Worm (Caenorhabditis elegans) whole organism, L4 larva: ENCODE results near the gene F13A2.10.
"Not testable (repeated sequence)": the region's sequence is repeated elsewhere in the genome, so short reads cannot be mapped to it uniquely, and the experiment has no call there.

Experiments
- R02D3.7 ChIP-seq: fragments of 150-350 bp; sonication (generic microtip); optimal IDR thresholded peaks from 3 replicates; lab custom pipeline; 2014; ENCODE audit warnings: missing biosample characterization, missing genetic modification characterization
- Y48G9A.11 ChIP-seq: fragments of 200-800 bp; sonication (Bioruptor generic); IDR thresholded peaks from 2 replicates; pipeline ENCODE4 v1.3.6; 2022; ENCODE audit warnings: missing genetic modification reagents, missing genetic modification characterization, missing compliant biosample characterization
- aly-2 ChIP-seq: sonication (generic microtip); optimal IDR thresholded peaks from 2 replicates; lab custom pipeline; 2018; ENCODE audit warnings: missing biosample characterization, missing genetic modification characterization
- ama-1 ChIP-seq: fragments of 150-350 bp; optimal IDR thresholded peaks from 2 replicates; lab custom pipeline; 2014; ENCODE audit warnings: inconsistent platforms, mixed read lengths
- madf-5 ChIP-seq, 2 experiments: fragments of 200-800 bp; sonication (Bioruptor generic); IDR thresholded peaks; 2 replicates each; pipeline ENCODE4 v1.3.6; 2022; ENCODE audit warnings: missing compliant biosample characterization in 2 of 2, missing genetic modification characterization in 2 of 2
- mes-2 ChIP-seq: sonication (generic microtip); optimal IDR thresholded peaks from 2 replicates; lab custom pipeline; 2016; ENCODE audit warnings: missing genotype, mild to moderate bottlenecking, missing genetic modification characterization, missing compliant biosample characterization; ENCODE audit not compliant: poor library complexity, severe bottlenecking
- nhr-42 ChIP-seq: fragments of 200-800 bp; sonication (Bioruptor generic); IDR thresholded peaks from 2 replicates; pipeline ENCODE4 v1.3.6; 2022; ENCODE audit warnings: missing genetic modification characterization, missing compliant biosample characterization
- pqm-1 ChIP-seq: sonication (generic microtip); optimal IDR thresholded peaks from 2 replicates; lab custom pipeline; 2017; ENCODE audit warnings: missing biosample characterization, missing genetic modification characterization
- unc-130 ChIP-seq: sonication (generic microtip); optimal IDR thresholded peaks from 2 replicates; lab custom pipeline; 2016; ENCODE audit warnings: missing genetic modification reagents, missing genetic modification characterization, missing compliant biosample characterization
- ztf-11 ChIP-seq: fragments of 150-350 bp; optimal IDR thresholded peaks from 2 replicates; lab custom pipeline; 2014; ENCODE audit warnings: missing biosample characterization, missing genetic modification characterization

- not testable (repeated sequence) for TF ChIP-seq madf-5 (GFP tag; IDR thresholded peaks at IDR 0.05; lab: Robert Waterston, UW); pqm-1 (tag; lab: Kevin White, UChicago); mes-2; ama-1 (lab: Kevin White, UChicago); aly-2; ztf-11 (tag; lab: Kevin White, UChicago); R02D3.7 (tag; lab: Kevin White, UChicago); Y48G9A.11; unc-130 (GFP tag; lab: Kevin White, UChicago); nhr-42 (GFP tag; lab: Robert Waterston, UW)
Measured at ce11 chrV:4336462-4336861, 49.6 kb downstream of the F13A2.10 start, which contains the start of gene irld-1.
